Worm (Caenorhabditis elegans) whole organism, young adult: Measurements from ENCODE around the gene srh-98.

Source experiments
- B0336.3 ChIP-seq: fragments of 200-800 bp; sonication (Bioruptor generic); IDR thresholded peaks from 2 replicates; pipeline ENCODE4 v1.3.6; 2022; ENCODE audit warnings: missing genetic modification characterization, missing compliant biosample characterization
- attf-6 ChIP-seq: fragments of 200-800 bp; sonication (Bioruptor generic); IDR thresholded peaks from 2 replicates; pipeline ENCODE4 v1.3.6; 2022; ENCODE audit warnings: missing genetic modification reagents, missing genetic modification characterization, missing compliant biosample characterization
- chd-7 ChIP-seq: sonication (generic microtip); optimal IDR thresholded peaks from 2 replicates; lab custom pipeline; 2016; ENCODE audit warnings: mild to moderate bottlenecking, missing genetic modification characterization, moderate library complexity, missing compliant biosample characterization

- no peak for TF ChIP-seq chd-7 (tag; lab: Kevin White, UChicago)
- no peak for TF ChIP-seq B0336.3 (GFP tag; lab: Robert Waterston, UW)
- no peak for TF ChIP-seq attf-6
Observed at ce11 chrV:16195379-16195778, 40.2 kb downstream of the srh-98 start, which contains the start of gene rabr-3.
